Worm (Caenorhabditis elegans) whole organism, L1 larva: ENCODE data around the gene T28C6.11.

Experiments used
- F16B12.6 ChIP-seq: fragments of 150-350 bp; optimal IDR thresholded peaks from 2 replicates; lab custom pipeline; 2014; ENCODE audit warnings: missing biosample characterization, missing genetic modification characterization
- ama-1 ChIP-seq: fragments of 150-350 bp; optimal IDR thresholded peaks from 2 replicates; lab custom pipeline; 2014
- blmp-1 ChIP-seq: fragments of 150-350 bp; optimal IDR thresholded peaks from 2 replicates; lab custom pipeline; 2014; ENCODE audit warnings: missing biosample characterization, missing genetic modification characterization
- ceh-82 ChIP-seq, 3 experiments: fragments of 150-350 bp in 1 of 3; sonication (generic microtip) in 2 of 3; optimal IDR thresholded peaks; 2 replicates each; lab custom pipeline; 2014 to 2017; ENCODE audit warnings: missing biosample characterization in 3 of 3, missing genetic modification characterization in 3 of 3
- ceh-90 ChIP-seq: sonication (generic microtip); optimal IDR thresholded peaks from 2 replicates; lab custom pipeline; 2016; ENCODE audit warnings: missing genetic modification characterization, missing compliant biosample characterization
- ces-1 ChIP-seq: fragments of 150-350 bp; optimal IDR thresholded peaks from 2 replicates; lab custom pipeline; 2014; ENCODE audit warnings: missing biosample characterization, missing genetic modification reagents, missing genetic modification characterization
- dpl-1 ChIP-seq, 3 experiments: fragments of 150-350 bp in 2 of 3; sonication (generic microtip) in 1 of 3; optimal IDR thresholded peaks; 2 replicates each; lab custom pipeline; 2014 to 2017; ENCODE audit warnings: missing biosample characterization in 3 of 3, missing genetic modification characterization in 3 of 3, missing genetic modification reagents in 3 of 3
- efl-1 ChIP-seq, 4 experiments: fragments of 150-350 bp; optimal IDR thresholded peaks in 3 of 4; peaks in 1 of 4; 1 replicate in 1 of 4; 2 replicates in 3 of 4; lab custom pipeline; 2014; ENCODE audit warnings: missing biosample characterization in 2 of 4, missing genetic modification characterization in 2 of 4, missing genetic modification reagents in 2 of 4
- egl-13 ChIP-seq: sonication (generic microtip); optimal IDR thresholded peaks from 2 replicates; lab custom pipeline; 2016; ENCODE audit warnings: missing genotype, missing genetic modification reagents, missing genetic modification characterization, missing compliant biosample characterization
- egl-27 ChIP-seq, 2 experiments: fragments of 150-350 bp in 1 of 2; sonication (generic microtip); optimal IDR thresholded peaks; 3 replicates each; lab custom pipeline; 2017 to 2018; ENCODE audit warnings: missing biosample characterization in 2 of 2, missing genetic modification characterization in 2 of 2, missing genetic modification reagents in 2 of 2
- elt-3 ChIP-seq, 6 experiments: fragments of 150-350 bp in 1 of 6; sonication (generic microtip); optimal IDR thresholded peaks; 2 replicates each; lab custom pipeline; 2017 to 2018; ENCODE audit warnings: missing biosample characterization in 6 of 6, missing genetic modification characterization in 6 of 6, inconsistent platforms in 1 of 6
- fkh-10 ChIP-seq: sonication (generic microtip); optimal IDR thresholded peaks from 2 replicates; lab custom pipeline; 2017; ENCODE audit warnings: missing biosample characterization, missing genetic modification reagents, missing genetic modification characterization
- fkh-4 ChIP-seq: sonication (generic microtip); optimal IDR thresholded peaks from 2 replicates; lab custom pipeline; 2016; ENCODE audit warnings: missing compliant biosample characterization, missing genetic modification characterization, borderline replicate concordance
- fkh-8 ChIP-seq: sonication (generic microtip); optimal IDR thresholded peaks from 2 replicates; lab custom pipeline; 2016; ENCODE audit warnings: mild to moderate bottlenecking, missing genetic modification characterization, missing compliant biosample characterization
- hpl-2 ChIP-seq: fragments of 150-350 bp; optimal IDR thresholded peaks from 2 replicates; lab custom pipeline; 2014; ENCODE audit warnings: missing biosample characterization, missing genetic modification reagents, missing genetic modification characterization
- irx-1 ChIP-seq: sonication (generic microtip); optimal IDR thresholded peaks from 2 replicates; lab custom pipeline; 2016; ENCODE audit warnings: missing genetic modification characterization, missing compliant biosample characterization
- lin-13 ChIP-seq: fragments of 150-350 bp; optimal IDR thresholded peaks from 2 replicates; lab custom pipeline; 2014; ENCODE audit warnings: missing biosample characterization, missing genetic modification reagents, missing genetic modification characterization
- lin-14 ChIP-seq: fragments of 200-800 bp; sonication (Bioruptor generic); optimal IDR thresholded peaks from 2 replicates; lab custom pipeline; 2018; ENCODE audit warnings: mild to moderate bottlenecking, missing genetic modification characterization, moderate library complexity, missing compliant biosample characterization
- lin-15B ChIP-seq: fragments of 150-350 bp; sonication (generic microtip); optimal IDR thresholded peaks from 3 replicates; lab custom pipeline; 2014; ENCODE audit warnings: missing biosample characterization, missing genetic modification characterization
- lin-39 ChIP-seq: fragments of 150-350 bp; optimal IDR thresholded peaks from 2 replicates; lab custom pipeline; 2014; ENCODE audit warnings: missing biosample characterization, missing genetic modification reagents, missing genetic modification characterization
- lir-3 ChIP-seq: sonication (generic microtip); optimal IDR thresholded peaks from 2 replicates; lab custom pipeline; 2016; ENCODE audit warnings: mild to moderate bottlenecking, missing genetic modification characterization, moderate library complexity, missing compliant biosample characterization; ENCODE audit not compliant: poor library complexity
- mdl-1 ChIP-seq, 2 experiments: fragments of 150-350 bp; optimal IDR thresholded peaks; 2 replicates each; lab custom pipeline; 2014 to 2017; ENCODE audit warnings: missing biosample characterization in 2 of 2, missing genetic modification characterization in 2 of 2, inconsistent platforms in 1 of 2
- mef-2 ChIP-seq: fragments of 150-350 bp; optimal IDR thresholded peaks from 2 replicates; lab custom pipeline; 2014; ENCODE audit warnings: missing biosample characterization, missing genetic modification characterization
- mep-1 ChIP-seq: fragments of 150-350 bp; optimal IDR thresholded peaks from 2 replicates; lab custom pipeline; 2014; ENCODE audit warnings: missing biosample characterization, missing genetic modification characterization
- nhr-12 ChIP-seq: sonication (generic microtip); optimal IDR thresholded peaks from 2 replicates; lab custom pipeline; 2017; ENCODE audit warnings: missing biosample characterization, missing genetic modification characterization
- nhr-19 ChIP-seq: fragments of 200-800 bp; sonication (Bioruptor generic); conservative IDR thresholded peaks from 2 replicates; pipeline ENCODE4 v1.3.6; 2022; ENCODE audit warnings: missing genetic modification characterization, missing compliant biosample characterization
- nhr-47 ChIP-seq: sonication (generic microtip); optimal IDR thresholded peaks from 2 replicates; lab custom pipeline; 2016; ENCODE audit warnings: mild to moderate bottlenecking, missing genetic modification characterization, moderate library complexity, missing compliant biosample characterization
- nhr-77 ChIP-seq: fragments of 150-350 bp; optimal IDR thresholded peaks from 2 replicates; lab custom pipeline; 2014; ENCODE audit warnings: missing biosample characterization, missing genetic modification characterization
- nhr-84 ChIP-seq: sonication (generic microtip); optimal IDR thresholded peaks from 2 replicates; lab custom pipeline; 2017; ENCODE audit warnings: missing biosample characterization, missing genetic modification characterization
- nhr-85 ChIP-seq: sonication (generic microtip); peaks from one replicate; lab custom pipeline; 2016; ENCODE audit warnings: missing genetic modification characterization, inconsistent platforms, missing compliant biosample characterization
- nhr-90 ChIP-seq: sonication (generic microtip); optimal IDR thresholded peaks from 2 replicates; lab custom pipeline; 2016; ENCODE audit warnings: mild to moderate bottlenecking, missing genetic modification characterization, missing compliant biosample characterization; ENCODE audit not compliant: poor library complexity
- pag-3 ChIP-seq: sonication (generic microtip); optimal IDR thresholded peaks from 2 replicates; lab custom pipeline; 2017; ENCODE audit warnings: missing genetic modification characterization, mild to moderate bottlenecking, missing compliant biosample characterization, antibody characterized with exemption, borderline replicate concordance; ENCODE audit not compliant: insufficient read depth
- pax-3 ChIP-seq: fragments of 200-800 bp; sonication (Bioruptor generic); optimal IDR thresholded peaks from 2 replicates; lab custom pipeline; 2018; ENCODE audit warnings: mild to moderate bottlenecking, missing genetic modification characterization, moderate library complexity, missing compliant biosample characterization
- skn-1 ChIP-seq: fragments of 150-350 bp; optimal IDR thresholded peaks from 2 replicates; lab custom pipeline; 2014; ENCODE audit warnings: missing biosample characterization, missing genetic modification characterization
- snpc-4 ChIP-seq: fragments of 150-350 bp; optimal IDR thresholded peaks from 2 replicates; lab custom pipeline; 2014; ENCODE audit warnings: missing biosample characterization, missing genetic modification characterization
- sptf-1 ChIP-seq: fragments of 150-350 bp; optimal IDR thresholded peaks from 2 replicates; lab custom pipeline; 2014; ENCODE audit warnings: missing biosample characterization, missing genetic modification characterization
- tbx-2 ChIP-seq: sonication (generic microtip); optimal IDR thresholded peaks from 2 replicates; lab custom pipeline; 2016; ENCODE audit warnings: missing genetic modification characterization, missing compliant biosample characterization
- unc-62 ChIP-seq: fragments of 150-350 bp; optimal IDR thresholded peaks from 2 replicates; lab custom pipeline; 2014; ENCODE audit warnings: missing biosample characterization, missing genetic modification reagents, missing genetic modification characterization
- unc-86 ChIP-seq: sonication (generic microtip); optimal IDR thresholded peaks from 2 replicates; lab custom pipeline; 2016; ENCODE audit warnings: missing genetic modification characterization, missing compliant biosample characterization
- unc-98 ChIP-seq: fragments of 200-800 bp; sonication (Bioruptor generic); IDR thresholded peaks from 2 replicates; pipeline ENCODE4 v1.3.6; 2022; ENCODE audit warnings: missing genetic modification characterization, missing compliant biosample characterization
- vab-15 ChIP-seq: sonication (generic microtip); optimal IDR thresholded peaks from 2 replicates; lab custom pipeline; 2017; ENCODE audit warnings: missing genotype, mild to moderate bottlenecking, missing genetic modification characterization, missing compliant biosample characterization
- xbp-1 ChIP-seq: sonication (generic microtip); optimal IDR thresholded peaks from 2 replicates; lab custom pipeline; 2016; ENCODE audit warnings: missing genetic modification characterization, missing compliant biosample characterization
- zip-4 ChIP-seq: fragments of 200-800 bp; sonication (Bioruptor generic); optimal IDR thresholded peaks from 2 replicates; lab custom pipeline; 2018; ENCODE audit warnings: mild to moderate bottlenecking, missing genetic modification characterization, moderate library complexity, missing compliant biosample characterization

Gene T28C6.11

ce11 chrIV:8794895-8795665, 45.0 kb downstream of the T28C6.11 start (continued):
- no peak for TF ChIP-seq nhr-84
- no peak for TF ChIP-seq lin-15B (tag; lab: Kevin White, UChicago)
- TF ChIP-seq ceh-82 (tag; optimal IDR thresholded peaks at IDR 0.05; lab: Kevin White, UChicago): peak in 2 of 3 experiments; percentile 11 to 50
- TF ChIP-seq F16B12.6 (tag; lab: Kevin White, UChicago): no peak
- no peak for TF ChIP-seq unc-62 (GFP tag; lab: Kevin White, UChicago)
- peak in 1 of 2 experiments; percentile 43 for TF ChIP-seq efl-1 (optimal IDR thresholded peaks at IDR 0.05; lab: Kevin White, UChicago)
- peak in 1 of 2 experiments; percentile 85 for TF ChIP-seq efl-1 (GFP tag; optimal IDR thresholded peaks at IDR 0.05 in 1 of 2; lab: Kevin White, UChicago)
- TF ChIP-seq nhr-85 (tag; lab: Kevin White, UChicago): peak; percentile 92
- no peak for TF ChIP-seq unc-86 (tag; lab: Kevin White, UChicago)
- no peak for TF ChIP-seq egl-13
- TF ChIP-seq pax-3: no peak
- no peak for TF ChIP-seq ces-1 (GFP tag; lab: Kevin White, UChicago)
- TF ChIP-seq ama-1: no peak
- TF ChIP-seq fkh-10 (GFP tag; lab: Kevin White, UChicago): peak; percentile 72
- no peak for TF ChIP-seq sptf-1 (tag; lab: Kevin White, UChicago)
- TF ChIP-seq nhr-47: peak; percentile 59
- TF ChIP-seq ceh-90 (tag; lab: Kevin White, UChicago): no peak
- no peak for TF ChIP-seq nhr-77
- TF ChIP-seq irx-1 (tag; lab: Kevin White, UChicago): no peak
- peak; percentile 38 for TF ChIP-seq mep-1 (tag; lab: Kevin White, UChicago)
- peak in 1 of 2 experiments; percentile 57 for TF ChIP-seq mdl-1 (tag; optimal IDR thresholded peaks at IDR 0.05; lab: Kevin White, UChicago)
- no peak for TF ChIP-seq unc-98 (GFP tag; lab: Robert Waterston, UW)
- TF ChIP-seq tbx-2 (tag; lab: Kevin White, UChicago): peak; percentile 59
- TF ChIP-seq fkh-8 (tag; lab: Kevin White, UChicago): peak; percentile 55
- TF ChIP-seq fkh-4 (tag; lab: Kevin White, UChicago): no peak
- no peak for TF ChIP-seq pag-3
- peak in 1 of 2 experiments; percentile 26 for TF ChIP-seq egl-27 (tag; optimal IDR thresholded peaks at IDR 0.05; lab: Kevin White, UChicago)
- TF ChIP-seq lir-3 (tag; lab: Kevin White, UChicago): no peak
- TF ChIP-seq xbp-1 (tag; lab: Kevin White, UChicago): peak; percentile 13
- TF ChIP-seq nhr-19: peak; percentile 28
- peak; percentile 46 for TF ChIP-seq nhr-90 (tag; lab: Kevin White, UChicago)
- TF ChIP-seq skn-1 (tag; lab: Kevin White, UChicago): peak; percentile 16
- TF ChIP-seq vab-15 (tag; lab: Kevin White, UChicago): no peak
- no peak for TF ChIP-seq nhr-12 (tag; lab: Kevin White, UChicago)
- TF ChIP-seq lin-39 (tag; lab: Kevin White, UChicago): no peak
- TF ChIP-seq dpl-1 (GFP tag; optimal IDR thresholded peaks at IDR 0.05; lab: Kevin White, UChicago): peak in 1 of 3 experiments; percentile 11
- no peak for TF ChIP-seq hpl-2
- TF ChIP-seq snpc-4 (tag; lab: Kevin White, UChicago): peak; percentile 21
- no peak for TF ChIP-seq lin-13 (GFP tag; lab: Kevin White, UChicago)
- no peak for TF ChIP-seq zip-4
- no peak for TF ChIP-seq mef-2 (tag; lab: Kevin White, UChicago)

- no peak for TF ChIP-seq unc-86 (tag; lab: Kevin White, UChicago)
- peak in 4 of 6 experiments; percentile 36 to 87 (median 82) for TF ChIP-seq elt-3 (tag; optimal IDR thresholded peaks at IDR 0.05; lab: Kevin White, UChicago)
- TF ChIP-seq lin-14 (GFP tag; lab: Kevin White, UChicago): peak; percentile 56
- peak; percentile 71 for TF ChIP-seq blmp-1 (tag; lab: Kevin White, UChicago)
- TF ChIP-seq efl-1 (optimal IDR thresholded peaks at IDR 0.05; lab: Kevin White, UChicago): no peak
- peak in 1 of 2 experiments; percentile 17 for TF ChIP-seq efl-1 (GFP tag; optimal IDR thresholded peaks at IDR 0.05 in 1 of 2; lab: Kevin White, UChicago)
Measured at ce11 chrIV:8793223-8793622, 46.8 kb downstream of the T28C6.11 start.
